Worm (Caenorhabditis elegans): ENCODE data around the gene ash-2.

Gene ash-2

DNA sequence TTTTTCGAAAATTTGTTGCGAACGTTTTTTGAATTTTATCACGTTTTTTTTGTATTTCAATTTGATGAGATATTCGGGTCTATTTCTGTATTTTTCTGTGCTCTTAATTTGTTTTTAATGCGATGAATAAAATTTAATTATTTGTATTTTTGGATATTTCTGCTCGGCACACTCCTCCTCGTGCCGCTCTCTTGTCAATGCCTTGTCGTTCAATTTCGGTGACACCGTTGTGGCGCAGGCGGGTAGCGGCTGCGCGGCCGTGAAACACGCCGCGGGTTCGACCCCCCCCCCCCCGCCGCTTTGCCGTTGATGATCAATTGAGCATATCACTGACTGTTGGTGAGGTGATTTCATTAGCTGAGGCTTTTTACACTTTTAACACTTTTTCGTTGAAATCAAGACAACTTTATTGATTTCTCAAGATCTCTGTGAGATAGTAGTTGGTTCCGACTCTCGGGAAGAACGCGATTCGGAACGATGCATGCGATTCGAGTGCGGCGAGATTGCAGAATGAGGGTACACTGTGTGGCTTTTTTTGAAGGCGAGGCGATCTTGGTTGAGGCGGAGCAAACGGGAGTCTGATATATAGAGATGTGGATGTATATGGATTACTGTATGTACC, 18.9 kb upstream of the ash-2 start (continued):
- TF ChIP-seq ces-1 (GFP tag; optimal IDR thresholded peaks at IDR 0.05): no peak
- TF ChIP-seq ets-5 (GFP tag; IDR thresholded peaks at IDR 0.05): no peak
- peak; percentile 59 for TF ChIP-seq xbp-1 (tag; optimal IDR thresholded peaks at IDR 0.05)
- TF ChIP-seq C34B4.2 (tag; optimal IDR thresholded peaks at IDR 0.05): no peak
- no peak for TF ChIP-seq isw-1 (GFP tag; IDR thresholded peaks at IDR 0.05)
- TF ChIP-seq lin-35 (GFP tag; optimal IDR thresholded peaks at IDR 0.05): peak; percentile 21 to 59
- TF ChIP-seq egl-13 (tag; optimal IDR thresholded peaks at IDR 0.05): peak; percentile 76
- no peak for TF ChIP-seq nhr-12 (tag; optimal IDR thresholded peaks at IDR 0.05)
- TF ChIP-seq skn-1 (tag; optimal IDR thresholded peaks at IDR 0.05): peak; percentile 56
- peak; percentile 56 for TF ChIP-seq nhr-20 (tag; optimal IDR thresholded peaks at IDR 0.05)
- peak; percentile 71 for TF ChIP-seq nhr-90 (tag; optimal IDR thresholded peaks at IDR 0.05; ENCODE audit: poor library complexity)
- no peak for TF ChIP-seq nhr-11 (tag; optimal IDR thresholded peaks at IDR 0.05)
- peak; percentile 72 for TF ChIP-seq vab-15 (tag; optimal IDR thresholded peaks at IDR 0.05)
- TF ChIP-seq nhr-77 (tag; optimal IDR thresholded peaks at IDR 0.05): peak; percentile 47
- no peak for TF ChIP-seq unc-30 (tag; optimal IDR thresholded peaks at IDR 0.05)
- TF ChIP-seq pax-3 (tag; optimal IDR thresholded peaks at IDR 0.05): peak; percentile 73
- peak; percentile 77 for TF ChIP-seq nhr-19 (GFP tag; conservative IDR thresholded peaks at IDR 0.05)
- TF ChIP-seq nhr-76 (tag; optimal IDR thresholded peaks at IDR 0.05): no peak
- peak; percentile 1 to 17 (median 3) for TF ChIP-seq dpl-1 (GFP tag; optimal IDR thresholded peaks at IDR 0.05)
- TF ChIP-seq lin-15B (tag; optimal IDR thresholded peaks at IDR 0.05): peak; percentile 24
- no peak for TF ChIP-seq fkh-4 (tag; optimal IDR thresholded peaks at IDR 0.05; ENCODE audit: borderline replicate concordance)
- 0 out of 2 replicates have a peak, but pooled peaks have one; percentile 21 for TF ChIP-seq unc-98 (GFP tag; IDR thresholded peaks at IDR 0.05)
- TF ChIP-seq ztf-4 (tag; optimal IDR thresholded peaks at IDR 0.05): no peak
- TF ChIP-seq zip-4 (GFP tag; optimal IDR thresholded peaks at IDR 0.05): peak; percentile 42
- no peak for TF ChIP-seq efl-3 (GFP tag; optimal IDR thresholded peaks at IDR 0.05)
- TF ChIP-seq lin-13 (GFP tag; optimal IDR thresholded peaks at IDR 0.05): no peak
- TF ChIP-seq ceh-82 (tag; optimal IDR thresholded peaks at IDR 0.05): peak; percentile 65 to 76 (median 68)
- peak; percentile 27 for TF ChIP-seq sox-4 (tag; optimal IDR thresholded peaks at IDR 0.05)
- peak; percentile 45; the same call in 1 of the 2 replicates for TF ChIP-seq ceh-88 (GFP tag; IDR thresholded peaks at IDR 0.05)
- peak; percentile 60 for TF ChIP-seq unc-130 (tag; optimal IDR thresholded peaks at IDR 0.05)
- TF ChIP-seq lin-39 (tag; optimal IDR thresholded peaks at IDR 0.05): peak; percentile 22
- TF ChIP-seq lsy-2 (tag; optimal IDR thresholded peaks at IDR 0.05): peak; percentile 53 to 59
- no peak for TF ChIP-seq egl-27 (tag; optimal IDR thresholded peaks at IDR 0.05)
- peak; percentile 69 for TF ChIP-seq swsn-7 (tag; optimal IDR thresholded peaks at IDR 0.05)
- TF ChIP-seq C16A3.4 (tag; optimal IDR thresholded peaks at IDR 0.05): peak; percentile 53
- TF ChIP-seq ceh-8 (GFP tag; optimal IDR thresholded peaks at IDR 0.05): peak; percentile 85
- no peak for TF ChIP-seq hlh-4 (tag; optimal IDR thresholded peaks at IDR 0.05)
- peak; percentile 63 for TF ChIP-seq sup-37 (GFP tag; optimal IDR thresholded peaks at IDR 0.05)
- TF ChIP-seq mdl-1 (tag; optimal IDR thresholded peaks at IDR 0.05): peak in 1 of 2 experiments; percentile 2
- peak; percentile 10 for TF ChIP-seq ceh-90 (tag; optimal IDR thresholded peaks at IDR 0.05)
- no peak for TF ChIP-seq tlp-1 (tag; optimal IDR thresholded peaks at IDR 0.05)
- no peak for TF ChIP-seq nhr-84 (tag; optimal IDR thresholded peaks at IDR 0.05)
- peak; percentile 46; the same call in 1 of the 2 replicates for TF ChIP-seq grh-1 (GFP tag; IDR thresholded peaks at IDR 0.05)
- TF ChIP-seq nhr-85 (tag): peak; percentile 68
- peak; percentile 87 for TF ChIP-seq fkh-8 (tag; optimal IDR thresholded peaks at IDR 0.05)
- TF ChIP-seq C04F5.9 (tag; optimal IDR thresholded peaks at IDR 0.05): peak; percentile 20
- TF ChIP-seq lir-3 (tag; optimal IDR thresholded peaks at IDR 0.05; ENCODE audit: poor library complexity): peak; percentile 59
- TF ChIP-seq sptf-1 (tag; optimal IDR thresholded peaks at IDR 0.05): no peak
- TF ChIP-seq nhr-47 (tag; optimal IDR thresholded peaks at IDR 0.05): peak; percentile 86
- peak; percentile 82 for TF ChIP-seq rnt-1 (tag; optimal IDR thresholded peaks at IDR 0.05)
- no peak for TF ChIP-seq zag-1 (tag; optimal IDR thresholded peaks at IDR 0.05)
- TF ChIP-seq ztf-11 (tag; optimal IDR thresholded peaks at IDR 0.05): peak in 1 of 2 experiments; percentile 58

Data from whole organism, L1 larva.